Fruit fly (Drosophila melanogaster): Measurements from ENCODE around the gene Acsf2.

The Acsf2 gene

DNA sequence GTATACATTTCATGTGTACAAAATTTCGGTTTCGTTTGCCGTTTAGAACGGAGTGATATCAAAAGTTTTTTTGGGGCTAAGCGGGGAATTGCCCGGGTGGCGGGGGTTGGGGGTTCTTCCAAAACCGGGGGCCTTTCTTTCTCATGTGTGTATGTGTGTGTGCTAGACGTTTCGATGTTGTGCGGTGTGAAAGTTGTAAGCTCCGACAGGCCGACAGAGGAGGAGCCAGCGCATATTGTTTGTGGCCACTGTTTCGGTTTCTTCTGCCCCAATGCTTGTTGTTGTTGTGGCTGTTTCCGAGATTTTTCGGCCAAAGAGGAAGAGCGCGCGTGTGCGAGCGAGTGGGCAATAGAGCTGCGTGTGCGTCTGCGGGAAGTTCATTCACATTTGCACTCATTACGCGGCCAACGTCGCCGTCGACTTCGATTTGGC lies 41.8 kb downstream of the Acsf2 start (continued):
- TF ChIP-seq Asciz (GFP tag; optimal IDR thresholded peaks at IDR 0.05) (no peak), lbe (GFP tag; optimal IDR thresholded peaks at IDR 0.05) (no peak), Poxn (GFP tag; IDR thresholded peaks at IDR 0.05) (no peak), Deaf1 (tag; optimal IDR thresholded peaks at IDR 0.05) (peak; percentile 1), Sin3A (optimal IDR thresholded peaks at IDR 0.05) (no peak), CG11093 (GFP tag; IDR thresholded peaks at IDR 0.05) (no peak), HHEX (GFP tag; optimal IDR thresholded peaks at IDR 0.05) (peak; percentile 4), Jarid2 (GFP tag; optimal IDR thresholded peaks at IDR 0.05) (no peak), BtbVII (GFP tag; optimal IDR thresholded peaks at IDR 0.05) (no peak), sqz (GFP tag; optimal IDR thresholded peaks at IDR 0.05) (peak; percentile 31), CG4617 (GFP tag; optimal IDR thresholded peaks at IDR 0.05; ENCODE audit: borderline replicate concordance) (no peak), CG10654 (GFP tag; optimal IDR thresholded peaks at IDR 0.05) (no peak), CG7963 (GFP tag; IDR thresholded peaks at IDR 0.05; ENCODE audit: partially characterized antibody) (no peak), Bgb (GFP tag; IDR thresholded peaks at IDR 0.05; ENCODE audit: partially characterized antibody) (0 out of 2 replicates have a peak, but pooled peaks have one; percentile 10), Kr (GFP tag; optimal IDR thresholded peaks at IDR 0.05) (no peak), CG12299 (tag; optimal IDR thresholded peaks at IDR 0.05) (no peak), Camta (GFP tag; optimal IDR thresholded peaks at IDR 0.05) (no peak), CG6813 (GFP tag; optimal IDR thresholded peaks at IDR 0.05) (no peak), Aef1 (GFP tag; IDR thresholded peaks at IDR 0.05) (no peak), grn (GFP tag; optimal IDR thresholded peaks at IDR 0.05) (no peak), Dip2 (GFP tag; IDR thresholded peaks at IDR 0.05) (no peak), Optix (GFP tag; IDR thresholded peaks at IDR 0.05) (no peak), ATbp (GFP tag; optimal IDR thresholded peaks at IDR 0.05) (no peak), lab (GFP tag; optimal IDR thresholded peaks at IDR 0.05) (no peak), CG34376 (GFP tag; optimal IDR thresholded peaks at IDR 0.05) (no peak), gt (GFP tag; IDR thresholded peaks at IDR 0.05) (no peak), Nf-YB (GFP tag; optimal IDR thresholded peaks at IDR 0.05) (no peak), chm (GFP tag; IDR thresholded peaks at IDR 0.05) (peak; percentile 19; the same call in 1 of the 2 replicates), CG1529 (GFP tag; optimal IDR thresholded peaks at IDR 0.05) (no peak), CG18599 (GFP tag; optimal IDR thresholded peaks at IDR 0.05) (no peak), ftz-f1 (GFP tag; optimal IDR thresholded peaks at IDR 0.05) (no peak), pita (GFP tag; optimal IDR thresholded peaks at IDR 0.05) (no peak), CG2120 (GFP tag; optimal IDR thresholded peaks at IDR 0.05) (no peak), trem (tag; optimal IDR thresholded peaks at IDR 0.05) (no peak), CG7271 (tag; optimal IDR thresholded peaks at IDR 0.05) (no peak), lilli (GFP tag; optimal IDR thresholded peaks at IDR 0.05) (no peak), fru (optimal IDR thresholded peaks at IDR 0.05) (no peak), shn (GFP tag; optimal IDR thresholded peaks at IDR 0.05) (no peak), CG31224 (GFP tag; IDR thresholded peaks at IDR 0.05) (no peak), Gsc (GFP tag; IDR thresholded peaks at IDR 0.05) (no peak), Adf1 (GFP tag; IDR thresholded peaks at IDR 0.05) (no peak; the same call in none of the 2 replicates), zfh1 (GFP tag; IDR thresholded peaks at IDR 0.05) (no peak), CG6854 (GFP tag; optimal IDR thresholded peaks at IDR 0.05) (no peak), peb (GFP tag; IDR thresholded peaks at IDR 0.05) (no peak), Dad (GFP tag; optimal IDR thresholded peaks at IDR 0.05) (no peak), crol (GFP tag; IDR thresholded peaks at IDR 0.05) (peak; percentile 85), toy (GFP tag; IDR thresholded peaks at IDR 0.05) (no peak), YL-1 (GFP tag; optimal IDR thresholded peaks at IDR 0.05) (no peak), Xbp1 (GFP tag; optimal IDR thresholded peaks at IDR 0.05) (no peak), gsb-n (tag; optimal IDR thresholded peaks at IDR 0.05) (no peak), CG12391 (tag; optimal IDR thresholded peaks at IDR 0.05) (no peak), p53 (GFP tag; optimal IDR thresholded peaks at IDR 0.05) (no peak), TFAM (GFP tag; optimal IDR thresholded peaks at IDR 0.05) (no peak)

Measured in whole organism, embryonic.